Fruit fly (Drosophila melanogaster) whole organism, adult: Measurements from ENCODE around the gene CG32284.

ENCODE experiments used
- CG11617 ChIP-seq: fragments of 200-800 bp; sonication (Bioruptor generic); optimal IDR thresholded peaks from 2 replicates; lab custom pipeline; 2017; ENCODE audit warnings: mild to moderate bottlenecking, missing biosample characterization, missing genetic modification reagents, missing genetic modification characterization
- CG12768 ChIP-seq: fragments of 200-800 bp; sonication (Bioruptor generic); optimal IDR thresholded peaks from 2 replicates; lab custom pipeline; 2017; ENCODE audit warnings: missing biosample characterization, missing genetic modification characterization, mild to moderate bottlenecking, moderate library complexity, missing genetic modification reagents
- CG1620 ChIP-seq: fragments of 200-800 bp; sonication (Bioruptor generic); optimal IDR thresholded peaks from 2 replicates; lab custom pipeline; 2016; ENCODE audit warnings: missing biosample characterization, missing genetic modification characterization
- Crg-1 ChIP-seq: fragments of 200-800 bp; sonication (Bioruptor generic); optimal IDR thresholded peaks from 2 replicates; lab custom pipeline; 2016; ENCODE audit warnings: missing biosample characterization, missing genetic modification characterization
- Hr96 ChIP-seq: fragments of 200-800 bp; sonication (Bioruptor generic); optimal IDR thresholded peaks from 2 replicates; lab custom pipeline; 2016; ENCODE audit warnings: missing biosample characterization, missing genetic modification characterization
- Mnt ChIP-seq: fragments of 200-800 bp; sonication (Bioruptor generic); optimal IDR thresholded peaks from 2 replicates; lab custom pipeline; 2016; ENCODE audit warnings: missing biosample characterization, mild to moderate bottlenecking, missing genetic modification characterization
- bab1 ChIP-seq: fragments of 200-800 bp; sonication (Bioruptor generic); optimal IDR thresholded peaks from 3 replicates; lab custom pipeline; 2019; ENCODE audit warnings: missing biosample characterization, mild to moderate bottlenecking, missing genetic modification characterization, moderate library complexity
- cic ChIP-seq: fragments of 200-800 bp; sonication (Bioruptor generic); optimal IDR thresholded peaks from 2 replicates; lab custom pipeline; 2017; ENCODE audit warnings: missing biosample characterization, mild to moderate bottlenecking, missing genetic modification characterization, moderate library complexity
- cnc ChIP-seq, 2 experiments: fragments of >200 bp; optimal IDR thresholded peaks; 2 replicates each; lab custom pipeline; 2017
- kay ChIP-seq: fragments of 200-800 bp; sonication (Bioruptor generic); peaks from one replicate; lab custom pipeline; 2016; ENCODE audit warnings: missing biosample characterization, missing genetic modification characterization, borderline replicate concordance
- ovo ChIP-seq: fragments of 200-800 bp; sonication (Bioruptor generic); optimal IDR thresholded peaks from 2 replicates; lab custom pipeline; 2016; ENCODE audit warnings: missing biosample characterization, missing genetic modification characterization
- pad ChIP-seq: fragments of 200-800 bp; sonication (Bioruptor generic); optimal IDR thresholded peaks from 3 replicates; lab custom pipeline; 2017; ENCODE audit warnings: missing biosample characterization, missing genetic modification characterization, mild to moderate bottlenecking, moderate library complexity, missing genetic modification reagents
- tj ChIP-seq: fragments of 200-800 bp; sonication (Bioruptor generic); optimal IDR thresholded peaks from 3 replicates; lab custom pipeline; 2017; ENCODE audit warnings: missing biosample characterization, mild to moderate bottlenecking, missing genetic modification characterization, moderate library complexity
- toe ChIP-seq: fragments of 200-800 bp; sonication (Bioruptor generic); optimal IDR thresholded peaks from 2 replicates; lab custom pipeline; 2016; ENCODE audit warnings: missing biosample characterization, missing genetic modification characterization

- TF ChIP-seq cic (no peak), kay (no peak), Mnt (GFP tag; lab: Kevin White, UChicago) (peak; percentile 52), CG1620 (no peak), CG11617 (GFP tag; lab: Kevin White, UChicago) (no peak), cnc (optimal IDR thresholded peaks at IDR 0.05; lab: Kevin White, UChicago) (peak in 1 of 2 experiments; percentile 8), CG12768 (no peak), toe (no peak), ovo (GFP tag; lab: Kevin White, UChicago) (peak; percentile 29), bab1 (GFP tag; lab: Kevin White, UChicago) (no peak), Hr96 (GFP tag; lab: Kevin White, UChicago) (no peak), pad (GFP tag; lab: Kevin White, UChicago) (no peak), tj (GFP tag; lab: Kevin White, UChicago) (no peak), Crg-1 (GFP tag; lab: Kevin White, UChicago) (no peak)
Measured at dm6 chr3L:3142516-3143382, 43.7 kb upstream of the CG32284 start.
